Worm (Caenorhabditis elegans) whole organism, L4 larva: Measurements from ENCODE around the gene rsp-5.

ENCODE experiments used
- F10B5.3 ChIP-seq: sonication (generic microtip); optimal IDR thresholded peaks from 2 replicates; lab custom pipeline; 2016; ENCODE audit warnings: mild to moderate bottlenecking, missing genetic modification characterization, missing compliant biosample characterization
- F37D6.2 ChIP-seq: sonication (generic microtip); optimal IDR thresholded peaks from 2 replicates; lab custom pipeline; 2016; ENCODE audit warnings: mild to moderate bottlenecking, missing genetic modification characterization, missing compliant biosample characterization
- T26A8.4 ChIP-seq: fragments of 200-800 bp; sonication (Bioruptor generic); IDR thresholded peaks from 2 replicates; pipeline ENCODE4 v1.3.6; 2022; ENCODE audit warnings: missing genetic modification characterization, missing compliant biosample characterization
- Y48G9A.11 ChIP-seq: fragments of 200-800 bp; sonication (Bioruptor generic); IDR thresholded peaks from 2 replicates; pipeline ENCODE4 v1.3.6; 2022; ENCODE audit warnings: missing genetic modification reagents, missing genetic modification characterization, missing compliant biosample characterization
- ZK546.5 ChIP-seq, 2 experiments: sonication (generic microtip); optimal IDR thresholded peaks; 2 replicates each; lab custom pipeline; 2017; ENCODE audit warnings: missing biosample characterization in 2 of 2, missing genetic modification characterization in 2 of 2
- aha-1 ChIP-seq: fragments of 150-350 bp; peaks from one replicate; lab custom pipeline; 2014; ENCODE audit warnings: missing biosample characterization, missing genetic modification characterization
- ama-1 ChIP-seq: fragments of 150-350 bp; optimal IDR thresholded peaks from 2 replicates; lab custom pipeline; 2014; ENCODE audit warnings: inconsistent platforms, mixed read lengths
- ceh-32 ChIP-seq: sonication (generic microtip); optimal IDR thresholded peaks from 2 replicates; lab custom pipeline; 2016; ENCODE audit warnings: mild to moderate bottlenecking, missing genetic modification characterization, missing compliant biosample characterization; ENCODE audit not compliant: poor library complexity
- cey-2 ChIP-seq: sonication (generic microtip); optimal IDR thresholded peaks from 3 replicates; lab custom pipeline; 2017; ENCODE audit warnings: missing genetic modification characterization, mild to moderate bottlenecking, missing compliant biosample characterization, antibody characterized with exemption, borderline replicate concordance; ENCODE audit not compliant: insufficient read depth
- ctbp-1 ChIP-seq: fragments of 200-800 bp; sonication (Bioruptor generic); IDR thresholded peaks from 2 replicates; pipeline ENCODE4 v1.3.6; 2022; ENCODE audit warnings: missing genetic modification reagents, missing genetic modification characterization, missing compliant biosample characterization
- daf-16 ChIP-seq, 3 experiments: sonication (generic microtip); optimal IDR thresholded peaks; 2 replicates each; lab custom pipeline; 2016 to 2017; ENCODE audit warnings: missing genetic modification characterization in 3 of 3, missing genetic modification reagents in 3 of 3, mild to moderate bottlenecking in 2 of 3, missing compliant biosample characterization in 2 of 3, missing biosample characterization in 1 of 3, moderate library complexity in 1 of 3
- daf-19 ChIP-seq: fragments of 200-800 bp; sonication (Bioruptor generic); conservative IDR thresholded peaks from 2 replicates; pipeline ENCODE4 v1.3.6; 2022; ENCODE audit warnings: missing genetic modification characterization, missing compliant biosample characterization
- dmd-6 ChIP-seq: fragments of 200-800 bp; sonication (Bioruptor generic); IDR thresholded peaks from 2 replicates; pipeline ENCODE4 v1.3.6; 2022; ENCODE audit warnings: missing genetic modification reagents, missing genetic modification characterization, missing compliant biosample characterization
- dve-1 ChIP-seq: sonication (generic microtip); optimal IDR thresholded peaks from 2 replicates; lab custom pipeline; 2017; ENCODE audit warnings: antibody characterized with exemption, mild to moderate bottlenecking, missing genetic modification characterization, missing compliant biosample characterization; ENCODE audit not compliant: insufficient read depth
- egl-27 ChIP-seq: sonication (generic microtip); optimal IDR thresholded peaks from 3 replicates; lab custom pipeline; 2017; ENCODE audit warnings: missing biosample characterization, missing genetic modification reagents, missing genetic modification characterization
- gei-8 ChIP-seq: fragments of 200-800 bp; sonication (Bioruptor generic); optimal IDR thresholded peaks from 2 replicates; lab custom pipeline; 2018; ENCODE audit warnings: mild to moderate bottlenecking, missing genetic modification characterization, missing compliant biosample characterization
- hlh-11 ChIP-seq: fragments of 200-800 bp; sonication (Bioruptor generic); optimal IDR thresholded peaks from 2 replicates; lab custom pipeline; 2018; ENCODE audit warnings: mild to moderate bottlenecking, missing genetic modification characterization, missing compliant biosample characterization
- lin-1 ChIP-seq: fragments of 200-800 bp; sonication (Bioruptor generic); IDR thresholded peaks from 2 replicates; pipeline ENCODE4 v1.3.6; 2022; ENCODE audit warnings: missing genetic modification reagents, missing genetic modification characterization, missing compliant biosample characterization
- lin-38 ChIP-seq: fragments of 200-800 bp; sonication (Bioruptor generic); IDR thresholded peaks from 2 replicates; pipeline ENCODE4 v1.3.6; 2022; ENCODE audit warnings: missing genetic modification reagents, missing genetic modification characterization, missing compliant biosample characterization
- lin-39 ChIP-seq: fragments of 150-350 bp; optimal IDR thresholded peaks from 2 replicates; lab custom pipeline; 2014; ENCODE audit warnings: missing biosample characterization, missing genetic modification reagents, missing genetic modification characterization
- madf-9 ChIP-seq: fragments of 200-800 bp; sonication (Bioruptor generic); conservative IDR thresholded peaks from 2 replicates; pipeline ENCODE4 v1.3.6; 2022; ENCODE audit warnings: missing genetic modification reagents, missing genetic modification characterization, missing compliant biosample characterization
- mdl-1 ChIP-seq, 2 experiments: fragments of 150-350 bp in 1 of 2; sonication (generic microtip) in 1 of 2; optimal IDR thresholded peaks; 2 replicates each; lab custom pipeline; 2014 to 2017; ENCODE audit warnings: missing biosample characterization in 2 of 2, missing genetic modification characterization in 2 of 2
- mxl-3 ChIP-seq: fragments of 200-800 bp; sonication (Bioruptor generic); optimal IDR thresholded peaks from 2 replicates; lab custom pipeline; 2018; ENCODE audit warnings: mild to moderate bottlenecking, missing genetic modification characterization, missing compliant biosample characterization
- nhr-10 ChIP-seq: fragments of 150-350 bp; optimal IDR thresholded peaks from 2 replicates; lab custom pipeline; 2014; ENCODE audit warnings: missing biosample characterization, missing genetic modification characterization
- nhr-25 ChIP-seq: sonication (generic microtip); optimal IDR thresholded peaks from 2 replicates; lab custom pipeline; 2017; ENCODE audit warnings: missing genetic modification characterization, mild to moderate bottlenecking, missing compliant biosample characterization, antibody characterized with exemption, moderate library complexity, borderline replicate concordance; ENCODE audit not compliant: insufficient read depth
- nhr-28 ChIP-seq: fragments of 150-350 bp; optimal IDR thresholded peaks from 2 replicates; lab custom pipeline; 2014; ENCODE audit warnings: missing biosample characterization, missing genetic modification characterization
- nhr-48 ChIP-seq: sonication (generic microtip); optimal IDR thresholded peaks from 2 replicates; lab custom pipeline; 2016; ENCODE audit warnings: mild to moderate bottlenecking, missing genetic modification characterization, missing compliant biosample characterization
- nhr-77 ChIP-seq: fragments of 150-350 bp; optimal IDR thresholded peaks from 2 replicates; lab custom pipeline; 2014; ENCODE audit warnings: missing biosample characterization, missing genetic modification characterization
- php-3 ChIP-seq: fragments of 200-800 bp; sonication (Bioruptor generic); IDR thresholded peaks from 2 replicates; pipeline ENCODE4 v1.3.6; 2022; ENCODE audit warnings: missing genetic modification reagents, missing genetic modification characterization, missing compliant biosample characterization
- pqm-1 ChIP-seq: sonication (generic microtip); optimal IDR thresholded peaks from 2 replicates; lab custom pipeline; 2017; ENCODE audit warnings: missing biosample characterization, missing genetic modification characterization
- snpc-1.2 ChIP-seq: fragments of 200-800 bp; sonication (Bioruptor generic); IDR thresholded peaks from 2 replicates; pipeline ENCODE4 v1.3.6; 2022; ENCODE audit warnings: missing genetic modification reagents, missing genetic modification characterization, missing compliant biosample characterization
- snpc-4 ChIP-seq: fragments of 150-350 bp; optimal IDR thresholded peaks from 2 replicates; lab custom pipeline; 2014; ENCODE audit warnings: missing biosample characterization, missing genetic modification characterization
- spr-3 ChIP-seq: fragments of 200-800 bp; sonication (Bioruptor generic); optimal IDR thresholded peaks from 2 replicates; lab custom pipeline; 2018; ENCODE audit warnings: mild to moderate bottlenecking, missing genetic modification characterization, missing compliant biosample characterization
- tag-97 ChIP-seq: fragments of 200-800 bp; sonication (Bioruptor generic); IDR thresholded peaks from 2 replicates; pipeline ENCODE4 v1.3.6; 2022; ENCODE audit warnings: missing genetic modification characterization, missing compliant biosample characterization
- unc-62 ChIP-seq, 3 experiments: fragments of 150-350 bp in 1 of 3; sonication (generic microtip); optimal IDR thresholded peaks in 2 of 3; peaks in 1 of 3; 1 replicate in 1 of 3; 2 replicates in 2 of 3; lab custom pipeline; 2014 to 2017; ENCODE audit warnings: missing biosample characterization in 3 of 3, missing genetic modification characterization in 3 of 3, missing genetic modification reagents in 3 of 3, missing genotype in 1 of 3
- vab-7 ChIP-seq: fragments of 200-800 bp; sonication (Bioruptor generic); IDR thresholded peaks from 2 replicates; pipeline ENCODE4 v1.3.6; 2022; ENCODE audit warnings: missing genetic modification reagents, missing genetic modification characterization, missing compliant biosample characterization
- zfp-2 ChIP-seq: sonication (generic microtip); optimal IDR thresholded peaks from 2 replicates; lab custom pipeline; 2016; ENCODE audit warnings: mild to moderate bottlenecking, missing genetic modification characterization, missing compliant biosample characterization
- zip-2 ChIP-seq: fragments of 150-350 bp; optimal IDR thresholded peaks from 2 replicates; lab custom pipeline; 2014; ENCODE audit warnings: missing biosample characterization, missing genetic modification characterization
- ztf-7 ChIP-seq: fragments of 150-350 bp; optimal IDR thresholded peaks from 2 replicates; lab custom pipeline; 2014; ENCODE audit warnings: missing biosample characterization, missing genetic modification characterization

The rsp-5 gene

DNA sequence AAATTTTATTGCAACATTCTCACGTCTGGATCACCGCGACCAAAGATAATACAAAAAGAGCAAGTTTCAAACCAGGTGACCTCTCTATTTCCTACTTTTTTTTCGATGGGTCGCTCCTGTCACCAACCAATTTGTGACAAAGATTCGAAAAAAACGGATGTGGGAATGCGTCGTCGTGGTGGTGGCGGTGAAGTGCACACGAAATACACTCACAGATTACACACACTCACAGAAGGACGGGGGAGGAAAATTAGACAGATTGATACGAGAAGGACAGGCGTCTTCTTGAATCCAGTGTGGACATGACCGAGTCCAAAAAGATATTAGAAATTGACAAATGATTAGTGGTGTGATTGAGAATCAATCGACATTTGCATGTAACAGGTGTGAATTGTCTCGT is 7.2 kb upstream of the rsp-5 start:
- no peak for TF ChIP-seq ama-1 (lab: Kevin White, UChicago)
- TF ChIP-seq snpc-1.2 (GFP tag; lab: Robert Waterston, UW), result no peak
- peak; percentile 36 for TF ChIP-seq hlh-11 (tag; lab: Kevin White, UChicago)
- no peak for TF ChIP-seq dve-1 (tag; lab: Kevin White, UChicago)
- TF ChIP-seq unc-62 (GFP tag; optimal IDR thresholded peaks at IDR 0.05 in 1 of 2; lab: Kevin White, UChicago), result peak in 1 of 2 experiments; percentile 7
- no peak for TF ChIP-seq unc-62 (tag; optimal IDR thresholded peaks at IDR 0.05; lab: Kevin White, UChicago)
- peak; percentile 4 for TF ChIP-seq aha-1 (tag; lab: Kevin White, UChicago)
- no peak for TF ChIP-seq cey-2
- TF ChIP-seq T26A8.4 (GFP tag; lab: Robert Waterston, UW), result no peak

DNA sequence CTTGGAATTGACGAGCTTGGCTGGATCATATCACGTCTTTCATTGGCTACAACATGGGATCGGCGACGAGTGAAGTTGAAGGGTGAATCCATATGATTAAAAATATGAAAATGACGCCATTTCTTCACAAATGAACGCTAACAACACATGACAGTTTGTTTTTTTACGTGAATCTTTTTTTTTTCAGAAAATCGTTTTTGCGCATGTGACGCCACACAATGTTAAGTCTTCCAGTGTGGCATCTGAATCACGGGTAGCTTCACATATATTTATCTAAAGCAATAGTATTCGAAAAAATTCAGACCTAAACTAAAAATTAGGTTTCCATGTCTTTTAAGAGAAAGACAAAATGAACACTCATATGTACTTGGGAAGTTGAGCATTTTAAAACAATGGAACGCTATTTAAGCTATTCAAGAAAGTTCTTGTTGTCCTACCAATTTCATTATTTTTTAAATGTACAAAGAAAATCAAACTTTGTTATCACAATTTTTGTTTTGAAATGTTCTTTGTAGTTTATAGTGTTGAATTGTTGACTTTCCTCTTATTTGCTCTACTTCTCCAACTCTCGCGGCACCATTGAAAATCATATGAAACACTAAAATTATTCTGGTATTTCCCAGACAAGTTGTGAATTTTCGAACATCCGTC is 5.0 kb upstream of the rsp-5 start, which contains the start of the genes lido-16 and plpp-1.2:
Gene lido-16, minus strand, starts transcription at position 101 of the 651 bp plus-strand sequence.
Gene plpp-1.2, plus strand, starts transcription at position 601 of the 651 bp plus-strand sequence.
- TF ChIP-seq egl-27 (tag; lab: Kevin White, UChicago) (no peak), unc-62 (GFP tag; optimal IDR thresholded peaks at IDR 0.05 in 1 of 2; lab: Kevin White, UChicago) (peak in 1 of 2 experiments; percentile 71), unc-62 (tag; optimal IDR thresholded peaks at IDR 0.05; lab: Kevin White, UChicago) (no peak)
- TF ChIP-seq, all 104 proteins: peak for 1

DNA sequence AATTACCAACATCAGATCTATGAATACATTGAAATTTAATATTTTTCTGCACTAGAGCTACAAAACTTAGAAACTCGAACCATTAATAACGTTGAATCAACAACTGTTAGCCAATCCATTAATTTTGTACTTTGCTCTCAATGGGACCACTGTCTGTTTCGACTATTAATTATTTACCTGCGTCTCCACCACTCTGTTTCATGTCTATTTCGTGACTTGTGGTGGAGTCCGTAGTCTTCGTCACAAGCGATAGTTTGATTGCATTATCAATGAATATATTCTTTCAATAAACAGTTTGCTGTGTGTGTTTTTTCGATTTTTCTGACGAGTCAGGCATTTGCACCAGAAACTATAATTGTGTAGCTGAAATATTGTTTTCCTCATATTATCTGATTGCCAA is 3.6 kb upstream of the rsp-5 start:
- no peak for TF ChIP-seq ctbp-1
- no peak for TF ChIP-seq daf-19 (GFP tag; lab: Robert Waterston, UW)
- no peak for TF ChIP-seq lin-38 (GFP tag; lab: Robert Waterston, UW)
- no peak for TF ChIP-seq snpc-4 (tag; lab: Kevin White, UChicago)
- TF ChIP-seq F10B5.3 (tag; lab: Kevin White, UChicago), result no peak
- TF ChIP-seq ceh-32 (tag; lab: Kevin White, UChicago), result no peak
- no peak for TF ChIP-seq ZK546.5 (tag; optimal IDR thresholded peaks at IDR 0.05; lab: Kevin White, UChicago)
- TF ChIP-seq zip-2, result no peak
- TF ChIP-seq nhr-28, result peak; percentile 99
- TF ChIP-seq aha-1 (tag; lab: Kevin White, UChicago), result no peak
- TF ChIP-seq nhr-10, result no peak
- peak; percentile 83 for TF ChIP-seq pqm-1
- TF ChIP-seq F37D6.2, result no peak
- no peak for TF ChIP-seq vab-7 (GFP tag; lab: Robert Waterston, UW)
- TF ChIP-seq ztf-7 (tag; lab: Kevin White, UChicago), result no peak
- no peak for TF ChIP-seq gei-8
- peak; percentile 58 for TF ChIP-seq dmd-6 (GFP tag; lab: Robert Waterston, UW)
- no peak for TF ChIP-seq lin-39 (tag; lab: Kevin White, UChicago)
- no peak for TF ChIP-seq nhr-25 (tag; lab: Kevin White, UChicago)
- no peak for TF ChIP-seq tag-97
- peak; percentile 37 for TF ChIP-seq nhr-77 (tag; lab: Kevin White, UChicago)
- no peak for TF ChIP-seq madf-9 (GFP tag; lab: Robert Waterston, UW)
- TF ChIP-seq dve-1 (tag; lab: Kevin White, UChicago), result peak; percentile 25
- no peak for TF ChIP-seq daf-16 (GFP tag; optimal IDR thresholded peaks at IDR 0.05; lab: Kevin White, UChicago)
- TF ChIP-seq daf-16 (tag; optimal IDR thresholded peaks at IDR 0.05; lab: Kevin White, UChicago), result peak; percentile 56
- TF ChIP-seq zfp-2, result no peak
- TF ChIP-seq egl-27 (tag; lab: Kevin White, UChicago), result no peak
- peak; percentile 61 for TF ChIP-seq hlh-11 (tag; lab: Kevin White, UChicago)
- no peak for TF ChIP-seq Y48G9A.11 (GFP tag; lab: Robert Waterston, UW)
- no peak for TF ChIP-seq nhr-48 (tag; lab: Kevin White, UChicago)
- no peak for TF ChIP-seq ama-1 (lab: Kevin White, UChicago)
- TF ChIP-seq mxl-3 (GFP tag; lab: Kevin White, UChicago), result no peak
- no peak for TF ChIP-seq spr-3 (GFP tag; lab: Kevin White, UChicago)
- 0 out of 2 replicates have a peak, but pooled peaks have one; percentile 8 for TF ChIP-seq php-3 (GFP tag; lab: Robert Waterston, UW)
- no peak for TF ChIP-seq lin-1 (GFP tag; lab: Robert Waterston, UW)
- TF ChIP-seq mdl-1 (tag; optimal IDR thresholded peaks at IDR 0.05; lab: Kevin White, UChicago), result no peak
